Worm (Caenorhabditis elegans) whole organism, young adult: ENCODE measurements around the gene F38B6.3.

Experiments
- aptf-2 ChIP-seq: fragments of 200-800 bp; sonication (Bioruptor generic); conservative IDR thresholded peaks from 2 replicates; pipeline ENCODE4 v1.3.6; 2022; ENCODE audit warnings: missing genetic modification reagents, missing genetic modification characterization, missing compliant biosample characterization
- nfya-1 ChIP-seq: sonication (generic microtip); optimal IDR thresholded peaks from 2 replicates; lab custom pipeline; 2017; ENCODE audit warnings: antibody characterized with exemption, missing compliant biosample characterization, missing genetic modification characterization, borderline replicate concordance; ENCODE audit not compliant: insufficient read depth
- sea-2 ChIP-seq: fragments of 200-800 bp; sonication (Bioruptor generic); IDR thresholded peaks from 2 replicates; pipeline ENCODE4 v1.3.6; 2022; ENCODE audit warnings: missing genetic modification characterization, missing compliant biosample characterization
- snpc-4 ChIP-seq, 5 experiments: fragments of 150-350 bp in 1 of 5; sonication (generic microtip) in 4 of 5; optimal IDR thresholded peaks; 2 replicates each; lab custom pipeline; 2014 to 2018; ENCODE audit warnings: missing genetic modification characterization in 5 of 5, missing biosample characterization in 3 of 5, antibody characterized with exemption in 2 of 5, mild to moderate bottlenecking in 2 of 5, missing compliant biosample characterization in 2 of 5, missing genotype in 2 of 5, moderate library complexity in 2 of 5, missing genetic modification reagents in 1 of 5

DNA sequence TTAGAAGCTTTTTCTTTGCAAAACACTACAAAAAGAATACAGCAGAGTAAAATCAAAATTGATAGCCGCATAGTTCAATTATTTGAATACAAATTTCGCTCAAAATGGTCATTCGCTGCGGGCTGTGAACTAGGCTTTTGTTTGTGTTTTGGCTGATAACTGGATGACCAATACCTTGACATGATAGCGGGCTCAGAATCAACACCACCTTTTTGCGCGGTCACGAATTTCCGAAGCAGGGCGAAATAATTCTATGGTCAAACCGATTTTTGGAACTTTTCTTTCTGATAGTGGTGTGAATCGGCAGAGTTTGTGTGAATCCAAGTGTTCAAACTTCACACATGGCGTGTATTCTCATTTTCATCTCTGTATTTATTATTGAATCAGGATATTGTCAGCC, 4.8 kb downstream of the F38B6.3 start, which contains the start of the genes F38B6.7 and F38B6.2:
- no peak for TF ChIP-seq snpc-4 (GFP tag; optimal IDR thresholded peaks at IDR 0.05; lab: Kevin White, UChicago)
- TF ChIP-seq snpc-4 (tag; optimal IDR thresholded peaks at IDR 0.05; lab: Kevin White, UChicago), result no peak
- no peak for TF ChIP-seq sea-2 (GFP tag; lab: Robert Waterston, UW)
- no peak for TF ChIP-seq nfya-1 (tag; lab: Kevin White, UChicago)
- no peak for TF ChIP-seq aptf-2 (GFP tag; lab: Robert Waterston, UW)
